Fruit fly (Drosophila melanogaster) whole organism, prepupa: Measurements from ENCODE around the gene slou.

ENCODE experiments used
- CG10631 ChIP-seq: fragments of 200-800 bp; sonication (Bioruptor generic); optimal IDR thresholded peaks from 2 replicates; lab custom pipeline; 2016; ENCODE audit warnings: missing biosample characterization, missing genetic modification characterization
- CG11294 ChIP-seq: fragments of 200-800 bp; sonication (Bioruptor generic); IDR thresholded peaks from 2 replicates; pipeline ENCODE4 v1.3.6; 2022; ENCODE audit warnings: missing biosample characterization, missing genetic modification characterization
- CG11762 ChIP-seq: fragments of 200-800 bp; sonication (Bioruptor generic); optimal IDR thresholded peaks from 3 replicates; lab custom pipeline; 2016; ENCODE audit warnings: missing biosample characterization, missing genetic modification characterization; ENCODE audit not compliant: insufficient read depth
- CG11902 ChIP-seq: fragments of 200-800 bp; sonication (Bioruptor generic); optimal IDR thresholded peaks from 3 replicates; lab custom pipeline; 2016; ENCODE audit warnings: missing biosample characterization, missing genetic modification characterization
- CG15336 ChIP-seq: fragments of 200-800 bp; sonication (Bioruptor generic); IDR thresholded peaks from 2 replicates; pipeline ENCODE4 v1.3.6; 2022; ENCODE audit warnings: missing biosample characterization, missing genetic modification characterization
- CG1621 ChIP-seq: fragments of 200-800 bp; sonication (Bioruptor generic); optimal IDR thresholded peaks from 3 replicates; lab custom pipeline; 2018; ENCODE audit warnings: missing biosample characterization, mild to moderate bottlenecking, missing genetic modification characterization
- CG16779 ChIP-seq: fragments of 200-800 bp; sonication (Bioruptor generic); optimal IDR thresholded peaks from 3 replicates; lab custom pipeline; 2017; ENCODE audit warnings: missing biosample characterization, mild to moderate bottlenecking, missing genetic modification characterization
- CG3032 ChIP-seq: fragments of 200-800 bp; optimal IDR thresholded peaks from 2 replicates; lab custom pipeline; 2019; ENCODE audit warnings: missing biosample characterization, mild to moderate bottlenecking, missing genetic modification characterization, moderate library complexity
- CG31627 ChIP-seq: fragments of 200-800 bp; sonication (Bioruptor generic); optimal IDR thresholded peaks from 3 replicates; lab custom pipeline; 2016; ENCODE audit warnings: missing biosample characterization, missing genetic modification characterization
- CG32006 ChIP-seq: fragments of 200-800 bp; sonication (Bioruptor generic); optimal IDR thresholded peaks from 3 replicates; lab custom pipeline; 2017; ENCODE audit warnings: missing biosample characterization, mild to moderate bottlenecking, missing genetic modification characterization
- CG3919 ChIP-seq: fragments of 200-800 bp; sonication (Bioruptor generic); optimal IDR thresholded peaks from 3 replicates; lab custom pipeline; 2016; ENCODE audit warnings: missing biosample characterization, missing genetic modification characterization
- CG4318 ChIP-seq: fragments of 200-800 bp; sonication (Bioruptor generic); optimal IDR thresholded peaks from 3 replicates; lab custom pipeline; 2017; ENCODE audit warnings: missing biosample characterization, mild to moderate bottlenecking, missing genetic modification characterization
- CG6163 ChIP-seq: fragments of 200-800 bp; sonication (Bioruptor generic); IDR thresholded peaks from 3 replicates; pipeline ENCODE4 v1.3.6; 2022; ENCODE audit warnings: missing biosample characterization, missing genetic modification characterization
- CG6792 ChIP-seq: fragments of 200-800 bp; sonication (Bioruptor generic); optimal IDR thresholded peaks from 3 replicates; lab custom pipeline; 2016; ENCODE audit warnings: missing biosample characterization, missing genetic modification characterization
- CG6808 ChIP-seq: fragments of 200-800 bp; sonication (Bioruptor generic); optimal IDR thresholded peaks from 3 replicates; lab custom pipeline; 2017; ENCODE audit warnings: missing biosample characterization, missing genetic modification characterization, mild to moderate bottlenecking, moderate library complexity, missing genetic modification reagents
- CG6854 ChIP-seq: fragments of 200-800 bp; sonication (Bioruptor generic); optimal IDR thresholded peaks from 2 replicates; lab custom pipeline; 2017; ENCODE audit warnings: missing biosample characterization, mild to moderate bottlenecking, missing genetic modification characterization
- CG7368 ChIP-seq: fragments of 200-800 bp; sonication (Bioruptor generic); optimal IDR thresholded peaks from 3 replicates; lab custom pipeline; 2016; ENCODE audit warnings: missing biosample characterization, missing genetic modification characterization
- CG8632 ChIP-seq: fragments of 200-800 bp; sonication (Bioruptor generic); optimal IDR thresholded peaks from 3 replicates; lab custom pipeline; 2016; ENCODE audit warnings: missing biosample characterization, missing genetic modification characterization
- CG9139 ChIP-seq: fragments of 200-800 bp; sonication (Bioruptor generic); optimal IDR thresholded peaks from 3 replicates; lab custom pipeline; 2017; ENCODE audit warnings: missing biosample characterization, mild to moderate bottlenecking, missing genetic modification characterization
- Eip75B ChIP-seq: fragments of 200-800 bp; sonication (Bioruptor generic); optimal IDR thresholded peaks from 3 replicates; lab custom pipeline; 2016; ENCODE audit warnings: missing biosample characterization, missing genetic modification characterization
- Eip78C ChIP-seq: fragments of 200-800 bp; sonication (Bioruptor generic); peaks from one replicate; lab custom pipeline; 2016; ENCODE audit warnings: missing biosample characterization, missing genetic modification characterization
- Eip93F ChIP-seq: fragments of 200-800 bp; sonication (Bioruptor generic); optimal IDR thresholded peaks from 2 replicates; lab custom pipeline; 2016; ENCODE audit warnings: missing biosample characterization, mild to moderate bottlenecking, missing genetic modification characterization
- Ets21C ChIP-seq: fragments of 200-800 bp; sonication (Bioruptor generic); optimal IDR thresholded peaks from 3 replicates; lab custom pipeline; 2016; ENCODE audit warnings: missing biosample characterization, missing genetic modification characterization
- Ets96B ChIP-seq: fragments of 200-800 bp; optimal IDR thresholded peaks from 2 replicates; lab custom pipeline; 2019; ENCODE audit warnings: missing biosample characterization, mild to moderate bottlenecking, missing genetic modification characterization, moderate library complexity
- Gug ChIP-seq: fragments of 200-800 bp; sonication (Bioruptor generic); IDR thresholded peaks from 2 replicates; pipeline ENCODE4 v1.3.6; 2022; ENCODE audit warnings: missing biosample characterization, missing genetic modification characterization
- Hr39 ChIP-seq: fragments of 200-800 bp; sonication (Bioruptor generic); optimal IDR thresholded peaks from 2 replicates; lab custom pipeline; 2016; ENCODE audit warnings: missing biosample characterization, missing genetic modification characterization
- Hr4 ChIP-seq: fragments of 200-800 bp; sonication (Bioruptor generic); optimal IDR thresholded peaks from 3 replicates; lab custom pipeline; 2016; ENCODE audit warnings: missing biosample characterization, missing genetic modification characterization
- Lpt ChIP-seq: fragments of 200-800 bp; sonication (Bioruptor generic); optimal IDR thresholded peaks from 3 replicates; lab custom pipeline; 2016; ENCODE audit warnings: missing biosample characterization, missing genetic modification characterization
- Met ChIP-seq: fragments of 200-800 bp; sonication (Bioruptor generic); optimal IDR thresholded peaks from 3 replicates; lab custom pipeline; 2016; ENCODE audit warnings: missing biosample characterization, missing genetic modification characterization
- OdsH ChIP-seq: fragments of 200-800 bp; sonication (Bioruptor generic); optimal IDR thresholded peaks from 3 replicates; lab custom pipeline; 2016; ENCODE audit warnings: missing biosample characterization, missing genetic modification characterization
- Smox ChIP-seq: fragments of 200-800 bp; sonication (Bioruptor generic); optimal IDR thresholded peaks from 3 replicates; lab custom pipeline; 2016; ENCODE audit warnings: missing biosample characterization, missing genetic modification characterization
- Sox102F ChIP-seq: fragments of 200-800 bp; sonication (Bioruptor generic); optimal IDR thresholded peaks from 2 replicates; lab custom pipeline; 2016; ENCODE audit warnings: missing biosample characterization, mild to moderate bottlenecking, missing genetic modification characterization
- Sox14 ChIP-seq: fragments of 200-800 bp; sonication (Bioruptor generic); optimal IDR thresholded peaks from 3 replicates; lab custom pipeline; 2016; ENCODE audit warnings: missing biosample characterization, missing genetic modification characterization
- Sox15 ChIP-seq: fragments of 200-800 bp; sonication (Bioruptor generic); optimal IDR thresholded peaks from 3 replicates; lab custom pipeline; 2016; ENCODE audit warnings: missing biosample characterization, missing genetic modification characterization
- achi ChIP-seq: fragments of 200-800 bp; sonication (Bioruptor generic); optimal IDR thresholded peaks from 3 replicates; lab custom pipeline; 2016; ENCODE audit warnings: missing biosample characterization, missing genetic modification characterization
- acj6 ChIP-seq: fragments of 200-800 bp; sonication (Bioruptor generic); optimal IDR thresholded peaks from 3 replicates; lab custom pipeline; 2016; ENCODE audit warnings: missing biosample characterization, missing genetic modification characterization
- cyc ChIP-seq: fragments of 200-800 bp; sonication (Bioruptor generic); optimal IDR thresholded peaks from 3 replicates; lab custom pipeline; 2016; ENCODE audit warnings: missing biosample characterization, missing genetic modification characterization
- dac ChIP-seq: fragments of 200-800 bp; sonication (Bioruptor generic); optimal IDR thresholded peaks from 2 replicates; lab custom pipeline; 2017; ENCODE audit warnings: missing biosample characterization, mild to moderate bottlenecking, missing genetic modification characterization
- dsx ChIP-seq: fragments of 200-800 bp; optimal IDR thresholded peaks from 3 replicates; lab custom pipeline; 2019; ENCODE audit warnings: missing biosample characterization, mild to moderate bottlenecking, missing genetic modification characterization, moderate library complexity; ENCODE audit not compliant: poor library complexity, severe bottlenecking
- eg ChIP-seq: fragments of 200-800 bp; sonication (Bioruptor generic); IDR thresholded peaks from 3 replicates; pipeline ENCODE4 v1.3.6; 2022; ENCODE audit warnings: missing biosample characterization, missing genetic modification characterization
- esn ChIP-seq: fragments of 200-800 bp; sonication (Bioruptor generic); optimal IDR thresholded peaks from 2 replicates; lab custom pipeline; 2016; ENCODE audit warnings: missing biosample characterization, mild to moderate bottlenecking, missing genetic modification characterization, moderate library complexity
- fd59A ChIP-seq: fragments of 200-800 bp; sonication (Bioruptor generic); optimal IDR thresholded peaks from 2 replicates; lab custom pipeline; 2017; ENCODE audit warnings: missing biosample characterization, mild to moderate bottlenecking, missing genetic modification characterization, missing genetic modification reagents
- fkh ChIP-seq: fragments of 200-800 bp; sonication (Bioruptor generic); optimal IDR thresholded peaks from 3 replicates; lab custom pipeline; 2017; ENCODE audit warnings: missing biosample characterization, mild to moderate bottlenecking, missing genetic modification characterization, moderate library complexity
- lz ChIP-seq: fragments of 200-800 bp; sonication (Bioruptor generic); optimal IDR thresholded peaks from 3 replicates; lab custom pipeline; 2016; ENCODE audit warnings: missing biosample characterization, missing genetic modification characterization
- net ChIP-seq: fragments of 200-800 bp; sonication (Bioruptor generic); optimal IDR thresholded peaks from 3 replicates; lab custom pipeline; 2016; ENCODE audit warnings: missing biosample characterization, missing genetic modification characterization
- spab ChIP-seq: fragments of 200-800 bp; sonication (Bioruptor generic); optimal IDR thresholded peaks from 2 replicates; lab custom pipeline; 2017; ENCODE audit warnings: missing biosample characterization, mild to moderate bottlenecking, missing genetic modification characterization, missing genetic modification reagents
- ss ChIP-seq, 2 experiments: fragments of 200-800 bp; sonication (Bioruptor generic); optimal IDR thresholded peaks; 2 replicates in 1 of 2; 3 replicates in 1 of 2; lab custom pipeline; 2017 to 2018; ENCODE audit warnings: mild to moderate bottlenecking in 2 of 2, missing biosample characterization in 2 of 2, missing genetic modification characterization in 2 of 2, moderate library complexity in 1 of 2
- svp ChIP-seq: fragments of 200-800 bp; sonication (Bioruptor generic); peaks from one replicate; lab custom pipeline; 2016; ENCODE audit warnings: missing biosample characterization, missing genetic modification characterization

slou gene

dm6 chr3R:21591370-21591743 lies 34.4 kb upstream of the slou start:
- TF ChIP-seq CG6854 (GFP tag; lab: Kevin White, UChicago) (no peak), Hr39 (GFP tag; lab: Kevin White, UChicago) (no peak), Smox (GFP tag; lab: Kevin White, UChicago) (no peak), ss (GFP tag; optimal IDR thresholded peaks at IDR 0.05; lab: Kevin White, UChicago) (no peak), spab (no peak), Eip78C (GFP tag; lab: Kevin White, UChicago) (peak; percentile 43), Sox14 (no peak)

- TF ChIP-seq OdsH (GFP tag; lab: Kevin White, UChicago) (peak; percentile 53), CG32006 (peak; percentile 28), spab (peak; percentile 36), Eip93F (GFP tag; lab: Kevin White, UChicago) (no peak), CG3919 (GFP tag; lab: Kevin White, UChicago) (peak; percentile 77), CG8632 (GFP tag; lab: Kevin White, UChicago) (peak; percentile 49), Sox14 (no peak), ss (GFP tag; optimal IDR thresholded peaks at IDR 0.05; lab: Kevin White, UChicago) (peak in 1 of 2 experiments; percentile 26), CG3032 (tag; lab: Kevin White, UChicago) (no peak), Met (GFP tag; lab: Kevin White, UChicago) (peak; percentile 70), lz (GFP tag; lab: Kevin White, UChicago) (peak; percentile 35), CG10631 (peak; percentile 68), CG4318 (GFP tag; lab: Kevin White, UChicago) (no peak), Gug (peak; percentile 41; the same call in 1 of the 2 replicates), net (GFP tag; lab: Kevin White, UChicago) (no peak), Smox (GFP tag; lab: Kevin White, UChicago) (peak; percentile 31), dsx (GFP tag; lab: Kevin White, UChicago) (no peak), cyc (GFP tag; lab: Kevin White, UChicago) (peak; percentile 42), CG6792 (GFP tag; lab: Kevin White, UChicago) (peak; percentile 69), svp (GFP tag; lab: Kevin White, UChicago) (peak; percentile 94), CG11902 (peak; percentile 69), Hr4 (no peak), Hr39 (GFP tag; lab: Kevin White, UChicago) (peak; percentile 49), CG6163 (GFP tag; lab: Robert Waterston, UW) (peak; percentile 72), CG16779 (tag; lab: Kevin White, UChicago) (peak; percentile 51), Eip75B (no peak), dac (GFP tag; lab: Kevin White, UChicago) (no peak), achi (peak; percentile 40), CG11762 (GFP tag; lab: Kevin White, UChicago) (peak; percentile 45), CG7368 (GFP tag; lab: Kevin White, UChicago) (peak; percentile 62), CG6854 (GFP tag; lab: Kevin White, UChicago) (no peak), Lpt (no peak), CG1621 (peak; percentile 12), Sox102F (GFP tag; lab: Kevin White, UChicago) (peak; percentile 4), CG6808 (GFP tag; lab: Kevin White, UChicago) (no peak), Ets21C (GFP tag; lab: Kevin White, UChicago) (peak; percentile 26), fkh (GFP tag; lab: Kevin White, UChicago) (peak; percentile 98), CG9139 (no peak), CG31627 (peak; percentile 57), esn (GFP tag; lab: Kevin White, UChicago) (peak; percentile 63), CG11294 (GFP tag; lab: Robert Waterston, UW) (peak; percentile 52; the same call in 1 of the 2 replicates), CG15336 (GFP tag; lab: Robert Waterston, UW) (no peak), eg (peak; percentile 69), acj6 (GFP tag; lab: Kevin White, UChicago) (peak; percentile 61), Ets96B (tag; lab: Kevin White, UChicago) (no peak), Sox15 (GFP tag; lab: Kevin White, UChicago) (no peak), fd59A (GFP tag; lab: Kevin White, UChicago) (no peak)
Observed at dm6 chr3R:21590677-21591369, 33.8 kb upstream of the slou start.
